Worm (Caenorhabditis elegans) whole organism, early embryonic: ENCODE measurements around the gene sdz-36.

Experiments
- B0310.2 ChIP-seq: sonication (generic microtip); optimal IDR thresholded peaks from 2 replicates; lab custom pipeline; 2016; ENCODE audit warnings: mild to moderate bottlenecking, missing genetic modification characterization, missing compliant biosample characterization
- F13C5.2 ChIP-seq: sonication (generic microtip); optimal IDR thresholded peaks from 2 replicates; lab custom pipeline; 2017; ENCODE audit warnings: mild to moderate bottlenecking, missing genetic modification characterization, inconsistent platforms, missing compliant biosample characterization
- aly-1 ChIP-seq: sonication (generic microtip); optimal IDR thresholded peaks from 2 replicates; lab custom pipeline; 2016; ENCODE audit warnings: missing genetic modification characterization, missing compliant biosample characterization
- ama-1 ChIP-seq: fragments of 150-350 bp; optimal IDR thresholded peaks from 2 replicates; lab custom pipeline; 2014
- ceh-13 ChIP-seq: fragments of 200-800 bp; sonication (Bioruptor generic); optimal IDR thresholded peaks from 2 replicates; lab custom pipeline; 2018; ENCODE audit warnings: mild to moderate bottlenecking, missing genetic modification characterization, missing compliant biosample characterization
- ceh-36 ChIP-seq: sonication (generic microtip); optimal IDR thresholded peaks from 2 replicates; lab custom pipeline; 2016; ENCODE audit warnings: missing genetic modification characterization, inconsistent platforms, missing compliant biosample characterization
- ets-7 ChIP-seq: sonication (generic microtip); optimal IDR thresholded peaks from 2 replicates; lab custom pipeline; 2016; ENCODE audit warnings: missing genotype, missing genetic modification characterization, missing compliant biosample characterization
- flt-1 ChIP-seq: fragments of 200-800 bp; sonication (Bioruptor generic); IDR thresholded peaks from 2 replicates; pipeline ENCODE4 v1.3.6; 2022; ENCODE audit warnings: missing genetic modification characterization, missing compliant biosample characterization
- hmbx-1 ChIP-seq: sonication (generic microtip); optimal IDR thresholded peaks from 2 replicates; lab custom pipeline; 2016; ENCODE audit warnings: mild to moderate bottlenecking, missing genetic modification characterization, missing compliant biosample characterization
- scrt-1 ChIP-seq: fragments of 200-800 bp; sonication (Bioruptor generic); IDR thresholded peaks from 2 replicates; pipeline ENCODE4 v1.3.6; 2022; ENCODE audit warnings: missing genetic modification characterization, missing compliant biosample characterization
- sea-1 ChIP-seq: fragments of 200-800 bp; sonication (Bioruptor generic); conservative IDR thresholded peaks from 2 replicates; pipeline ENCODE4 v1.3.6; 2022; ENCODE audit warnings: missing genetic modification characterization, missing compliant biosample characterization
- tbx-11 ChIP-seq: fragments of 200-800 bp; sonication (Bioruptor generic); IDR thresholded peaks from 2 replicates; pipeline ENCODE4 v1.3.6; 2022; ENCODE audit warnings: missing genetic modification characterization, missing compliant biosample characterization
- tbx-37 ChIP-seq: fragments of 200-800 bp; sonication (Bioruptor generic); conservative IDR thresholded peaks from 2 replicates; pipeline ENCODE4 v1.3.6; 2022; ENCODE audit warnings: missing genetic modification reagents, missing genetic modification characterization, missing compliant biosample characterization

DNA sequence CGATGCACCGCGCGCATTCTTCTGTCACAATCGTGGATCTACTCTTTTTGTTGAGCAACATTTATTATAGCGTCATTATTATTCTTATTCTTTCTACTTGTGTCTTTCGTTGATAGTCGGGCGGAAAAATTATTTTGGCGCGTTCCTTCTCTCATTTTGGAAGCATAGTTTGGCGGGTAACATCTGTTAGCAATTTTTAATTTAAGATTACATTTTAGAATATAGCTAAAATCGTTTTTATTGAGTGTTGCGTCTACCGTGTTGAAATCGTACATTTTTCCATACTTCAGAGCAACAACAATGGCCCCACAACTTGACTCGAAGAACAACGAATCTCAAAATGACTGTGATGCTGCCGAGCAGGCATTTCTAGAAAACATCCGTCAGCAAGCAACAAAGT, at the start of gene sdz-36:
- TF ChIP-seq ama-1 (lab: Kevin White, UChicago) (no peak), aly-1 (no peak), ceh-13 (GFP tag; lab: Kevin White, UChicago) (no peak), ceh-36 (no peak), tbx-37 (GFP tag; lab: Robert Waterston, UW) (no peak), flt-1 (GFP tag; lab: Robert Waterston, UW) (no peak), sea-1 (no peak), F13C5.2 (tag; lab: Kevin White, UChicago) (no peak), hmbx-1 (tag; lab: Kevin White, UChicago) (no peak), tbx-11 (GFP tag; lab: Robert Waterston, UW) (no peak), B0310.2 (tag; lab: Kevin White, UChicago) (no peak), scrt-1 (GFP tag; lab: Robert Waterston, UW) (no peak), ets-7 (tag; lab: Kevin White, UChicago) (no peak)
